4 worm cellular contexts compared by ENCODE assay signal in genomic region chrV:13022265-13022664, ce11.
TF ChIP-seq lines count a peak whose summit lies in the region.

No protein-coding gene starts in this region.

TF ChIP-seq in whole organism, L1 larva, 84 proteins besides CTCF, POLR2A, EP300 and RAD21:
- TF ChIP-seq fkh-4 (tag; optimal IDR thresholded peaks at IDR 0.05; lab: Kevin White, UChicago; ENCODE audit: borderline replicate concordance) = no peak
- peak; percentile 9 for TF ChIP-seq lin-14 (GFP tag; optimal IDR thresholded peaks at IDR 0.05; lab: Kevin White, UChicago)

TF ChIP-seq in whole organism, L4 larva, 104 proteins besides CTCF, POLR2A, EP300 and RAD21:
- TF ChIP-seq nhr-102 (tag; optimal IDR thresholded peaks at IDR 0.05; lab: Kevin White, UChicago) (no peak), aha-1 (tag; lab: Kevin White, UChicago) (peak; percentile 68)

TF ChIP-seq in whole organism, late embryonic, 69 proteins besides CTCF, POLR2A, EP300 and RAD21:
- peak; percentile 70 for TF ChIP-seq unc-42 (tag; optimal IDR thresholded peaks at IDR 0.05; lab: Kevin White, UChicago)
- TF ChIP-seq ceh-31 (tag; optimal IDR thresholded peaks at IDR 0.05; lab: Kevin White, UChicago) = peak; percentile 35
- no peak for TF ChIP-seq ztf-16 (tag; optimal IDR thresholded peaks at IDR 0.05; lab: Kevin White, UChicago)
- no peak for TF ChIP-seq elt-4 (tag; optimal IDR thresholded peaks at IDR 0.05; lab: Kevin White, UChicago)
- no peak for TF ChIP-seq syd-9 (tag; optimal IDR thresholded peaks at IDR 0.05; lab: Kevin White, UChicago)
- no peak for TF ChIP-seq ceh-48 (tag; optimal IDR thresholded peaks at IDR 0.05; lab: Kevin White, UChicago)
- no peak for TF ChIP-seq ceh-9 (tag; optimal IDR thresholded peaks at IDR 0.05; lab: Kevin White, UChicago)
- peak; percentile 8 for TF ChIP-seq ceh-14 (tag; optimal IDR thresholded peaks at IDR 0.05; lab: Kevin White, UChicago)
- no peak for TF ChIP-seq nhr-232 (tag; optimal IDR thresholded peaks at IDR 0.05; lab: Kevin White, UChicago)
- no peak for TF ChIP-seq hlh-6 (tag; optimal IDR thresholded peaks at IDR 0.05; lab: Kevin White, UChicago)
- TF ChIP-seq eyg-1 (tag; optimal IDR thresholded peaks at IDR 0.05; lab: Kevin White, UChicago) = no peak
- TF ChIP-seq pha-4 (tag; optimal IDR thresholded peaks at IDR 0.05; lab: Kevin White, UChicago) = no peak

TF ChIP-seq in whole organism, mixed stage, embryonic, 35 proteins besides CTCF, POLR2A, EP300 and RAD21:
- TF ChIP-seq ces-1 (GFP tag; optimal IDR thresholded peaks at IDR 0.05; lab: Kevin White, UChicago) (peak; percentile 91), sptf-1 (tag; optimal IDR thresholded peaks at IDR 0.05; lab: Kevin White, UChicago) (no peak)

Comparison
In these comparisons a context has a peak if more than half of its experiments do, and no peak if none do; other contexts are left out.
1. Of the 29 proteins assayed by ChIP-seq in both whole organism, L4 larva and whole organism, L1 larva: peak only in whole organism, L4 larva: aha-1; only in whole organism, L1 larva: none; in both: none; in neither: 28.